Worm (Caenorhabditis elegans) whole organism, L4 larva: ENCODE results near the gene B0228.7.

Experiments used
- F26F4.8 ChIP-seq: fragments of 200-800 bp; sonication (Bioruptor generic); conservative IDR thresholded peaks from 2 replicates; pipeline ENCODE4 v1.3.6; 2022; ENCODE audit warnings: missing genetic modification characterization, missing compliant biosample characterization
- F37D6.2 ChIP-seq: sonication (generic microtip); optimal IDR thresholded peaks from 2 replicates; lab custom pipeline; 2016; ENCODE audit warnings: mild to moderate bottlenecking, missing genetic modification characterization, missing compliant biosample characterization
- R02D3.7 ChIP-seq: fragments of 150-350 bp; sonication (generic microtip); optimal IDR thresholded peaks from 3 replicates; lab custom pipeline; 2014; ENCODE audit warnings: missing biosample characterization, missing genetic modification characterization
- T20F7.1 ChIP-seq: fragments of 200-800 bp; sonication (Bioruptor generic); optimal IDR thresholded peaks from 2 replicates; lab custom pipeline; 2018; ENCODE audit warnings: mild to moderate bottlenecking, missing genetic modification characterization, missing compliant biosample characterization
- T26A8.4 ChIP-seq: fragments of 200-800 bp; sonication (Bioruptor generic); IDR thresholded peaks from 2 replicates; pipeline ENCODE4 v1.3.6; 2022; ENCODE audit warnings: missing genetic modification characterization, missing compliant biosample characterization
- Y5F2A.4 ChIP-seq: fragments of 200-800 bp; sonication (Bioruptor generic); optimal IDR thresholded peaks from 2 replicates; lab custom pipeline; 2018; ENCODE audit warnings: mild to moderate bottlenecking, missing genetic modification characterization, missing compliant biosample characterization
- ama-1 ChIP-seq: fragments of 150-350 bp; optimal IDR thresholded peaks from 2 replicates; lab custom pipeline; 2014; ENCODE audit warnings: inconsistent platforms, mixed read lengths
- ceh-32 ChIP-seq: sonication (generic microtip); optimal IDR thresholded peaks from 2 replicates; lab custom pipeline; 2016; ENCODE audit warnings: mild to moderate bottlenecking, missing genetic modification characterization, missing compliant biosample characterization; ENCODE audit not compliant: poor library complexity
- ceh-62 ChIP-seq: sonication (generic microtip); optimal IDR thresholded peaks from 2 replicates; lab custom pipeline; 2017; ENCODE audit warnings: missing biosample characterization, missing genetic modification characterization
- ces-1 ChIP-seq: fragments of 150-350 bp; sonication (generic microtip); optimal IDR thresholded peaks from 4 replicates; lab custom pipeline; 2014; ENCODE audit warnings: missing biosample characterization, missing genetic modification reagents, missing genetic modification characterization
- cey-2 ChIP-seq: sonication (generic microtip); optimal IDR thresholded peaks from 3 replicates; lab custom pipeline; 2017; ENCODE audit warnings: missing genetic modification characterization, mild to moderate bottlenecking, missing compliant biosample characterization, antibody characterized with exemption, borderline replicate concordance; ENCODE audit not compliant: insufficient read depth
- ctbp-1 ChIP-seq: fragments of 200-800 bp; sonication (Bioruptor generic); IDR thresholded peaks from 2 replicates; pipeline ENCODE4 v1.3.6; 2022; ENCODE audit warnings: missing genetic modification reagents, missing genetic modification characterization, missing compliant biosample characterization
- daf-16 ChIP-seq, 3 experiments: sonication (generic microtip); optimal IDR thresholded peaks; 2 replicates each; lab custom pipeline; 2016 to 2017; ENCODE audit warnings: missing genetic modification characterization in 3 of 3, missing genetic modification reagents in 3 of 3, mild to moderate bottlenecking in 2 of 3, missing compliant biosample characterization in 2 of 3, missing biosample characterization in 1 of 3, moderate library complexity in 1 of 3
- daf-19 ChIP-seq: fragments of 200-800 bp; sonication (Bioruptor generic); conservative IDR thresholded peaks from 2 replicates; pipeline ENCODE4 v1.3.6; 2022; ENCODE audit warnings: missing genetic modification characterization, missing compliant biosample characterization
- dmd-6 ChIP-seq: fragments of 200-800 bp; sonication (Bioruptor generic); IDR thresholded peaks from 2 replicates; pipeline ENCODE4 v1.3.6; 2022; ENCODE audit warnings: missing genetic modification reagents, missing genetic modification characterization, missing compliant biosample characterization
- dpl-1 ChIP-seq: fragments of 150-350 bp; optimal IDR thresholded peaks from 2 replicates; lab custom pipeline; 2014; ENCODE audit warnings: missing biosample characterization, missing genetic modification reagents, missing genetic modification characterization
- egl-43 ChIP-seq: fragments of 200-800 bp; sonication (Bioruptor generic); IDR thresholded peaks from 2 replicates; pipeline ENCODE4 v1.3.6; 2022; ENCODE audit warnings: missing genetic modification reagents, missing genetic modification characterization, missing compliant biosample characterization
- fkh-10 ChIP-seq: fragments of 150-350 bp; optimal IDR thresholded peaks from 2 replicates; lab custom pipeline; 2014; ENCODE audit warnings: missing biosample characterization, missing genetic modification reagents, missing genetic modification characterization
- fos-1 ChIP-seq: fragments of 150-350 bp; optimal IDR thresholded peaks from 2 replicates; lab custom pipeline; 2014; ENCODE audit warnings: missing biosample characterization, missing genetic modification characterization
- hif-1 ChIP-seq, 2 experiments: sonication (generic microtip); optimal IDR thresholded peaks; 2 replicates each; lab custom pipeline; 2016 to 2017; ENCODE audit warnings: missing compliant biosample characterization in 2 of 2, missing genetic modification characterization in 2 of 2, missing genetic modification reagents in 2 of 2, missing genotype in 2 of 2, mild to moderate bottlenecking in 1 of 2
- hlh-11 ChIP-seq: fragments of 200-800 bp; sonication (Bioruptor generic); optimal IDR thresholded peaks from 2 replicates; lab custom pipeline; 2018; ENCODE audit warnings: mild to moderate bottlenecking, missing genetic modification characterization, missing compliant biosample characterization
- lim-7 ChIP-seq: fragments of 200-800 bp; sonication (Bioruptor generic); IDR thresholded peaks from 2 replicates; pipeline ENCODE4 v1.3.6; 2022; ENCODE audit warnings: missing genetic modification characterization, missing compliant biosample characterization
- lin-13 ChIP-seq: fragments of 150-350 bp; optimal IDR thresholded peaks from 2 replicates; lab custom pipeline; 2014; ENCODE audit warnings: missing biosample characterization, missing genetic modification reagents, missing genetic modification characterization
- lin-15B ChIP-seq: fragments of 150-350 bp; sonication (generic microtip); optimal IDR thresholded peaks from 3 replicates; lab custom pipeline; 2014; ENCODE audit warnings: missing biosample characterization, missing genetic modification characterization
- lir-3 ChIP-seq: sonication (generic microtip); optimal IDR thresholded peaks from 2 replicates; lab custom pipeline; 2016; ENCODE audit warnings: mild to moderate bottlenecking, missing genetic modification characterization, missing compliant biosample characterization
- mdt-29 ChIP-seq: fragments of 200-800 bp; sonication (Bioruptor generic); IDR thresholded peaks from 2 replicates; pipeline ENCODE4 v1.3.6; 2022; ENCODE audit warnings: missing genetic modification reagents, missing genetic modification characterization, missing compliant biosample characterization
- mep-1 ChIP-seq: fragments of 150-350 bp; sonication (generic microtip); optimal IDR thresholded peaks from 3 replicates; lab custom pipeline; 2014; ENCODE audit warnings: missing biosample characterization, missing genetic modification characterization
- mes-2 ChIP-seq: sonication (generic microtip); optimal IDR thresholded peaks from 2 replicates; lab custom pipeline; 2016; ENCODE audit warnings: missing genotype, mild to moderate bottlenecking, missing genetic modification characterization, missing compliant biosample characterization; ENCODE audit not compliant: poor library complexity, severe bottlenecking
- nhr-111 ChIP-seq: fragments of 200-800 bp; sonication (Bioruptor generic); optimal IDR thresholded peaks from 2 replicates; lab custom pipeline; 2018; ENCODE audit warnings: mild to moderate bottlenecking, missing genetic modification characterization, missing compliant biosample characterization
- nhr-237 ChIP-seq: sonication (generic microtip); optimal IDR thresholded peaks from 2 replicates; lab custom pipeline; 2017; ENCODE audit warnings: missing biosample characterization, missing genetic modification characterization
- nhr-25 ChIP-seq: sonication (generic microtip); optimal IDR thresholded peaks from 2 replicates; lab custom pipeline; 2017; ENCODE audit warnings: missing genetic modification characterization, mild to moderate bottlenecking, missing compliant biosample characterization, antibody characterized with exemption, moderate library complexity, borderline replicate concordance; ENCODE audit not compliant: insufficient read depth
- nhr-76 ChIP-seq: fragments of 150-350 bp; optimal IDR thresholded peaks from 2 replicates; lab custom pipeline; 2014; ENCODE audit warnings: missing biosample characterization, missing genetic modification characterization
- pha-4 ChIP-seq, 2 experiments: fragments of 150-350 bp in 1 of 2; fragments of 200-800 bp in 1 of 2; sonication (Bioruptor generic) in 1 of 2; IDR thresholded peaks in 1 of 2; optimal IDR thresholded peaks in 1 of 2; 2 replicates each; pipeline versions ENCODE4 v1.3.6 to Lab custom; 2014 to 2022; ENCODE audit warnings: missing genetic modification characterization in 2 of 2, missing genetic modification reagents in 2 of 2, missing biosample characterization in 1 of 2, missing compliant biosample characterization in 1 of 2
- pqm-1 ChIP-seq: sonication (generic microtip); optimal IDR thresholded peaks from 2 replicates; lab custom pipeline; 2017; ENCODE audit warnings: missing biosample characterization, missing genetic modification characterization
- rbr-2 ChIP-seq: sonication (generic microtip); optimal IDR thresholded peaks from 2 replicates; lab custom pipeline; 2016; ENCODE audit warnings: missing genotype, missing genetic modification characterization, missing compliant biosample characterization
- saeg-2 ChIP-seq: fragments of 200-800 bp; sonication (Bioruptor generic); IDR thresholded peaks from 2 replicates; pipeline ENCODE4 v1.3.6; 2022; ENCODE audit warnings: missing genetic modification reagents, missing genetic modification characterization, missing compliant biosample characterization
- sdz-12 ChIP-seq: fragments of 200-800 bp; sonication (Bioruptor generic); optimal IDR thresholded peaks from 2 replicates; lab custom pipeline; 2018; ENCODE audit warnings: mild to moderate bottlenecking, missing genetic modification characterization, missing compliant biosample characterization
- snpc-4 ChIP-seq: fragments of 150-350 bp; optimal IDR thresholded peaks from 2 replicates; lab custom pipeline; 2014; ENCODE audit warnings: missing biosample characterization, missing genetic modification characterization
- spr-1 ChIP-seq: sonication (generic microtip); optimal IDR thresholded peaks from 2 replicates; lab custom pipeline; 2016; ENCODE audit warnings: mild to moderate bottlenecking, missing genetic modification characterization, missing compliant biosample characterization
- unc-130 ChIP-seq: sonication (generic microtip); optimal IDR thresholded peaks from 2 replicates; lab custom pipeline; 2016; ENCODE audit warnings: missing genetic modification reagents, missing genetic modification characterization, missing compliant biosample characterization
- zfp-2 ChIP-seq: sonication (generic microtip); optimal IDR thresholded peaks from 2 replicates; lab custom pipeline; 2016; ENCODE audit warnings: mild to moderate bottlenecking, missing genetic modification characterization, missing compliant biosample characterization
- zfp-3 ChIP-seq: fragments of 200-800 bp; sonication (Bioruptor generic); conservative IDR thresholded peaks from 2 replicates; pipeline ENCODE4 v1.3.6; 2022; ENCODE audit warnings: missing genetic modification reagents, missing genetic modification characterization, missing compliant biosample characterization
- zip-11 ChIP-seq: fragments of 200-800 bp; sonication (Bioruptor generic); IDR thresholded peaks from 2 replicates; pipeline ENCODE4 v1.3.6; 2022; ENCODE audit warnings: missing genetic modification characterization, missing compliant biosample characterization
- ztf-11 ChIP-seq: fragments of 150-350 bp; optimal IDR thresholded peaks from 2 replicates; lab custom pipeline; 2014; ENCODE audit warnings: missing biosample characterization, missing genetic modification characterization

B0228.7 gene

ce11 chrII:7795299-7795698 is 36.5 kb upstream of the B0228.7 start:
- TF ChIP-seq fkh-10 (GFP tag; lab: Kevin White, UChicago) = peak; percentile 10
- TF ChIP-seq fos-1 (tag; lab: Kevin White, UChicago) = no peak
- TF ChIP-seq rbr-2 (tag; lab: Kevin White, UChicago) = no peak
- no peak for TF ChIP-seq zfp-2 (tag; lab: Kevin White, UChicago)
- TF ChIP-seq nhr-237 (tag; lab: Kevin White, UChicago) = no peak
- TF ChIP-seq lin-13 = no peak
- TF ChIP-seq spr-1 (tag; lab: Kevin White, UChicago) = no peak
- peak; percentile 40 for TF ChIP-seq ces-1 (GFP tag; lab: Kevin White, UChicago)

ce11 chrII:7794222-7794621 is 35.4 kb upstream of the B0228.7 start, which contains the start of gene glr-4:
Gene glr-4 (minus strand): TSS chrII:7794322.
- TF ChIP-seq dmd-6 (GFP tag; lab: Robert Waterston, UW) = no peak
- TF ChIP-seq lin-15B = no peak
- TF ChIP-seq Y5F2A.4 (GFP tag; lab: Kevin White, UChicago) = no peak

ce11 chrII:7792514-7792913 is 33.7 kb upstream of the B0228.7 start:
- TF ChIP-seq ces-1 (GFP tag; lab: Kevin White, UChicago) = no peak
- TF ChIP-seq F26F4.8 = no peak
- TF ChIP-seq ztf-11 (tag; lab: Kevin White, UChicago) = no peak
- no peak for TF ChIP-seq R02D3.7 (tag; lab: Kevin White, UChicago)
- TF ChIP-seq nhr-76 (tag; lab: Kevin White, UChicago) = no peak
- no peak for TF ChIP-seq F37D6.2 (tag; lab: Kevin White, UChicago)
- TF ChIP-seq lir-3 (tag; lab: Kevin White, UChicago) = no peak
- no peak for TF ChIP-seq pha-4 (GFP tag; IDR thresholded peaks at IDR 0.05; lab: Robert Waterston, UW)
- no peak for TF ChIP-seq pha-4 (tag; optimal IDR thresholded peaks at IDR 0.05; lab: Kevin White, UChicago)
- no peak for TF ChIP-seq snpc-4 (tag; lab: Kevin White, UChicago)
- no peak for TF ChIP-seq lin-15B
- no peak for TF ChIP-seq hlh-11 (tag; lab: Kevin White, UChicago)
- TF ChIP-seq saeg-2 (GFP tag; lab: Robert Waterston, UW) = no peak
- TF ChIP-seq nhr-111 (GFP tag; lab: Kevin White, UChicago) = no peak
- TF ChIP-seq T20F7.1 (GFP tag; lab: Kevin White, UChicago) = no peak
- TF ChIP-seq pqm-1 = no peak
- no peak for TF ChIP-seq ctbp-1
- no peak for TF ChIP-seq lim-7 (GFP tag; lab: Robert Waterston, UW)
- TF ChIP-seq dpl-1 = no peak

ce11 chrII:7791408-7792050 is 32.7 kb upstream of the B0228.7 start:
- TF ChIP-seq ceh-32 (tag; lab: Kevin White, UChicago) = no peak
- TF ChIP-seq sdz-12 (GFP tag; lab: Kevin White, UChicago) = no peak
- no peak for TF ChIP-seq mdt-29
- no peak for TF ChIP-seq hif-1 (tag; optimal IDR thresholded peaks at IDR 0.05; lab: Kevin White, UChicago)
- TF ChIP-seq ama-1 (lab: Kevin White, UChicago) = peak; percentile 47
- no peak for TF ChIP-seq egl-43
- TF ChIP-seq zip-11 (GFP tag; lab: Robert Waterston, UW) = no peak
- no peak for TF ChIP-seq daf-19 (GFP tag; lab: Robert Waterston, UW)
- TF ChIP-seq unc-130 (GFP tag; lab: Kevin White, UChicago) = no peak
- TF ChIP-seq zfp-3 = no peak
- no peak for TF ChIP-seq mes-2 (tag; lab: Kevin White, UChicago)
- no peak for TF ChIP-seq fos-1 (tag; lab: Kevin White, UChicago)
- TF ChIP-seq saeg-2 (GFP tag; lab: Robert Waterston, UW) = no peak
- TF ChIP-seq mep-1 (tag; lab: Kevin White, UChicago) = peak; percentile 56
- TF ChIP-seq T26A8.4 (GFP tag; lab: Robert Waterston, UW) = peak; percentile 25; the same call in 1 of the 2 replicates
- TF ChIP-seq daf-16 (GFP tag; optimal IDR thresholded peaks at IDR 0.05; lab: Kevin White, UChicago) = no peak
- TF ChIP-seq daf-16 (tag; optimal IDR thresholded peaks at IDR 0.05; lab: Kevin White, UChicago) = no peak
- no peak for TF ChIP-seq cey-2 (tag; lab: Kevin White, UChicago)
- TF ChIP-seq ceh-62 = no peak
- peak; percentile 71 for TF ChIP-seq nhr-25 (tag; lab: Kevin White, UChicago)
- peak; percentile 19 for TF ChIP-seq T20F7.1 (GFP tag; lab: Kevin White, UChicago)
- TF ChIP-seq nhr-111 (GFP tag; lab: Kevin White, UChicago) = no peak
- no peak for TF ChIP-seq dmd-6 (GFP tag; lab: Robert Waterston, UW)
- TF ChIP-seq ztf-11 (tag; lab: Kevin White, UChicago) = no peak
